Worm (Caenorhabditis elegans) whole organism, L3 larva: Measurements from ENCODE around the gene snf-10.

Experiments
- ama-1 ChIP-seq: fragments of 150-350 bp; optimal IDR thresholded peaks from 2 replicates; lab custom pipeline; 2018
- egl-27 ChIP-seq: sonication (generic microtip); optimal IDR thresholded peaks from 4 replicates; lab custom pipeline; 2017; ENCODE audit warnings: missing biosample characterization, missing genetic modification reagents, missing genetic modification characterization
- elt-1 ChIP-seq: fragments of 150-350 bp; optimal IDR thresholded peaks from 2 replicates; lab custom pipeline; 2014; ENCODE audit warnings: missing biosample characterization, missing genetic modification characterization
- elt-3 ChIP-seq, 3 experiments: fragments of 150-350 bp in 1 of 3; sonication (generic microtip) in 2 of 3; optimal IDR thresholded peaks; 2 replicates in 2 of 3; 4 replicates in 1 of 3; lab custom pipeline; 2014 to 2017; ENCODE audit warnings: missing biosample characterization in 3 of 3, missing genetic modification characterization in 3 of 3
- nhr-28 ChIP-seq: fragments of 150-350 bp; optimal IDR thresholded peaks from 2 replicates; lab custom pipeline; 2014; ENCODE audit warnings: missing biosample characterization, missing genetic modification characterization
- nhr-76 ChIP-seq: fragments of 150-350 bp; sonication (generic microtip); optimal IDR thresholded peaks from 5 replicates; lab custom pipeline; 2014; ENCODE audit warnings: missing biosample characterization, missing genetic modification characterization
- nhr-77 ChIP-seq: fragments of 150-350 bp; optimal IDR thresholded peaks from 2 replicates; lab custom pipeline; 2014; ENCODE audit warnings: missing biosample characterization, missing genetic modification characterization
- pqm-1 ChIP-seq: fragments of 150-350 bp; optimal IDR thresholded peaks from 2 replicates; lab custom pipeline; 2017; ENCODE audit warnings: missing biosample characterization, missing genetic modification characterization, inconsistent platforms
- skn-1 ChIP-seq: fragments of 150-350 bp; optimal IDR thresholded peaks from 2 replicates; lab custom pipeline; 2014; ENCODE audit warnings: missing biosample characterization, missing genetic modification characterization
- zag-1 ChIP-seq: fragments of 150-350 bp; optimal IDR thresholded peaks from 2 replicates; lab custom pipeline; 2014; ENCODE audit warnings: missing biosample characterization, missing genetic modification characterization

DNA sequence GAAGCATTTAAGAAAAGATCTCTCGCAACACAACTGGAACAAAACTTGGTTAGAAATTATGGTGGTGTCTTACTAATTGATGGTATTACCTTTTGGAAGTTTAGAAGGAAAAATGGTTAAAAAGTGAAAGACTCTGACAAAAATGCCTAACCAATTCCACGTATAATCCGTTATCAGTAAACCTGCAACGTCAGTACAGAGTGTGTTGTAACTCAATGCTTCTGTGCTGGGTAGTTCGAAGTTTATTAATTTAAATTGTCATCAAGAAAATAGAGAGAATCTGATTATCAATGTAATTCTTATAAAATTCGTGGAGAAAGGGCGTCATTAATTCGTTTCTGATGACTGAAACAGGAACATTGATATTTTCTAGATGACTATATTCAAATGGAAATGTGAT is 5.4 kb downstream of the snf-10 start:
- TF ChIP-seq zag-1 (tag; lab: Kevin White, UChicago) (no peak), elt-1 (tag; lab: Kevin White, UChicago) (no peak), skn-1 (no peak), nhr-77 (tag; lab: Kevin White, UChicago) (no peak), ama-1 (lab: Kevin White, UChicago) (no peak), nhr-76 (no peak), nhr-28 (tag; lab: Kevin White, UChicago) (no peak), pqm-1 (tag; lab: Kevin White, UChicago) (peak; percentile 50), elt-3 (tag; optimal IDR thresholded peaks at IDR 0.05; lab: Kevin White, UChicago) (no peak), egl-27 (tag; lab: Kevin White, UChicago) (no peak)
